Worm (Caenorhabditis elegans) whole organism, L3 larva: ENCODE measurements around the gene Y51B9A.9.

Experiments
- ZK546.5 ChIP-seq: sonication (generic microtip); optimal IDR thresholded peaks from 2 replicates; lab custom pipeline; 2017; ENCODE audit warnings: missing biosample characterization, missing genetic modification characterization
- ama-1 ChIP-seq: fragments of 150-350 bp; optimal IDR thresholded peaks from 2 replicates; lab custom pipeline; 2018
- ceh-82 ChIP-seq: fragments of 150-350 bp; optimal IDR thresholded peaks from 2 replicates; lab custom pipeline; 2014; ENCODE audit warnings: missing biosample characterization, missing genetic modification characterization
- daf-12 ChIP-seq: fragments of 150-350 bp; optimal IDR thresholded peaks from 2 replicates; lab custom pipeline; 2014; ENCODE audit warnings: missing biosample characterization, missing genetic modification reagents, missing genetic modification characterization
- egl-27 ChIP-seq: sonication (generic microtip); optimal IDR thresholded peaks from 4 replicates; lab custom pipeline; 2017; ENCODE audit warnings: missing biosample characterization, missing genetic modification reagents, missing genetic modification characterization
- elt-2 ChIP-seq: sonication (generic microtip); optimal IDR thresholded peaks from 2 replicates; lab custom pipeline; 2016; ENCODE audit warnings: missing genetic modification reagents, mild to moderate bottlenecking, missing genetic modification characterization, missing compliant biosample characterization
- fos-1 ChIP-seq: fragments of 150-350 bp; optimal IDR thresholded peaks from 2 replicates; lab custom pipeline; 2014; ENCODE audit warnings: missing biosample characterization, missing genetic modification characterization
- lin-15B ChIP-seq: fragments of 150-350 bp; optimal IDR thresholded peaks from 2 replicates; lab custom pipeline; 2014; ENCODE audit warnings: missing biosample characterization, missing genetic modification characterization
- nhr-11 ChIP-seq: fragments of 150-350 bp; optimal IDR thresholded peaks from 2 replicates; lab custom pipeline; 2014; ENCODE audit warnings: missing biosample characterization, missing genetic modification characterization
- nhr-237 ChIP-seq: fragments of 150-350 bp; optimal IDR thresholded peaks from 2 replicates; lab custom pipeline; 2014; ENCODE audit warnings: missing biosample characterization, missing genetic modification characterization
- nhr-77 ChIP-seq: fragments of 150-350 bp; optimal IDR thresholded peaks from 2 replicates; lab custom pipeline; 2014; ENCODE audit warnings: missing biosample characterization, missing genetic modification characterization
- pha-4 ChIP-seq: fragments of 150-350 bp; optimal IDR thresholded peaks from 2 replicates; lab custom pipeline; 2014; ENCODE audit warnings: missing biosample characterization, missing genetic modification reagents, missing genetic modification characterization
- unc-62 ChIP-seq: fragments of 150-350 bp; sonication (generic microtip); optimal IDR thresholded peaks from 4 replicates; lab custom pipeline; 2014; ENCODE audit warnings: missing biosample characterization, missing genetic modification reagents, missing genetic modification characterization
- ztf-11 ChIP-seq: fragments of 150-350 bp; optimal IDR thresholded peaks from 2 replicates; lab custom pipeline; 2014; ENCODE audit warnings: missing biosample characterization, missing genetic modification characterization

DNA sequence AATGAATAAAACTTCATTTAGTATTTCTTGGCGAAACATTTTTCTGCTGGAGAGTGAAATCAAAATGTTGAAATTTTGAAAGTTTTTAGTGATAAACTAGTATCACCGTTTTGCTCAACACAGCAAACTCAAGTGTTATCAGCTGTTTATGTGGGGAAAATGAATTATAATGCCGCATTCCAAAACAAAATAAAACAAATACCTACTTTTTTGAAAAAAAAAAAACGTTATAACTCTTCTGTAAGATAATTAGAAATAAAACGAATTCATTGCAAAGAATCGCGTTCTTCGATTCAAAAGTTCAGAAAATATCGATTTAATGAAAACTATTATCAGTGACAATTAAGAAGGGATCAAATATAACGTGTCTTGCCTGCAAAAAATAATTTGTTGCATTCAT, at the start of gene Y51B9A.9:
- no peak for TF ChIP-seq nhr-11
- no peak for TF ChIP-seq ama-1
- TF ChIP-seq nhr-237 (tag; lab: Kevin White, UChicago), result no peak
- no peak for TF ChIP-seq unc-62 (GFP tag; lab: Kevin White, UChicago)
- TF ChIP-seq egl-27 (tag; lab: Kevin White, UChicago), result no peak
- TF ChIP-seq pha-4 (tag; lab: Kevin White, UChicago), result no peak
- peak; percentile 22 for TF ChIP-seq elt-2
- no peak for TF ChIP-seq ceh-82 (tag; lab: Kevin White, UChicago)
- no peak for TF ChIP-seq lin-15B (tag; lab: Kevin White, UChicago)
- TF ChIP-seq ztf-11, result no peak
- no peak for TF ChIP-seq ZK546.5 (tag; lab: Kevin White, UChicago)
- TF ChIP-seq fos-1 (tag; lab: Kevin White, UChicago), result no peak
- TF ChIP-seq nhr-77 (tag; lab: Kevin White, UChicago), result no peak
- no peak for TF ChIP-seq daf-12 (tag; lab: Kevin White, UChicago)
